Fruit fly (Drosophila melanogaster) whole organism, embryonic: ENCODE results near the gene Cyp313a1.

Experiments
- Blimp-1 ChIP-seq: fragments of 200-800 bp; sonication (Bioruptor generic); optimal IDR thresholded peaks from 3 replicates; lab custom pipeline; 2018; ENCODE audit warnings: missing biosample characterization, missing genetic modification characterization, mild to moderate bottlenecking, moderate library complexity, missing genetic modification reagents
- CG10431 ChIP-seq: fragments of 200-800 bp; sonication (Bioruptor generic); optimal IDR thresholded peaks from 3 replicates; lab custom pipeline; 2018; ENCODE audit warnings: missing biosample characterization, mild to moderate bottlenecking, missing genetic modification characterization
- CG11695 ChIP-seq: fragments of 200-800 bp; sonication (Bioruptor generic); IDR thresholded peaks from 3 replicates; pipeline ENCODE4 v1.3.6; 2022; ENCODE audit warnings: missing biosample characterization, missing genetic modification characterization
- CG12071 ChIP-seq: fragments of 200-800 bp; sonication (Bioruptor generic); optimal IDR thresholded peaks from 3 replicates; lab custom pipeline; 2018; ENCODE audit warnings: missing biosample characterization, mild to moderate bottlenecking, missing genetic modification characterization
- CG12299 ChIP-seq: fragments of 200-800 bp; sonication (Bioruptor generic); optimal IDR thresholded peaks from 2 replicates; lab custom pipeline; 2018; ENCODE audit warnings: missing biosample characterization, mild to moderate bottlenecking, missing genetic modification characterization
- CG15073 ChIP-seq: fragments of 200-800 bp; sonication (Bioruptor generic); optimal IDR thresholded peaks from 2 replicates; lab custom pipeline; 2016; ENCODE audit warnings: missing biosample characterization, missing genetic modification characterization
- CG16863 ChIP-seq: fragments of 200-800 bp; sonication (Bioruptor generic); optimal IDR thresholded peaks from 3 replicates; lab custom pipeline; 2016; ENCODE audit warnings: missing biosample characterization, missing genetic modification characterization
- CG17361 ChIP-seq: fragments of 200-800 bp; sonication (Bioruptor generic); IDR thresholded peaks from 3 replicates; pipeline ENCODE4 v1.3.6; 2022; ENCODE audit warnings: missing biosample characterization, missing genetic modification characterization
- CG17385 ChIP-seq: fragments of 200-800 bp; sonication (Bioruptor generic); optimal IDR thresholded peaks from 3 replicates; lab custom pipeline; 2018; ENCODE audit warnings: missing biosample characterization, mild to moderate bottlenecking, missing genetic modification characterization
- CG17829 ChIP-seq: fragments of 200-800 bp; optimal IDR thresholded peaks from 2 replicates; lab custom pipeline; 2019; ENCODE audit warnings: missing biosample characterization, mild to moderate bottlenecking, missing genetic modification characterization, moderate library complexity
- CG2875 ChIP-seq: fragments of 200-800 bp; sonication (Bioruptor generic); optimal IDR thresholded peaks from 2 replicates; lab custom pipeline; 2017; ENCODE audit warnings: missing biosample characterization, mild to moderate bottlenecking, missing genetic modification characterization, missing genetic modification reagents
- CG2889 ChIP-seq: fragments of 200-800 bp; sonication (Bioruptor generic); IDR thresholded peaks from 3 replicates; pipeline ENCODE4 v1.3.6; 2022; ENCODE audit warnings: missing biosample characterization, missing genetic modification characterization
- CG30403 ChIP-seq: fragments of 200-800 bp; sonication (Bioruptor generic); optimal IDR thresholded peaks from 3 replicates; lab custom pipeline; 2016; ENCODE audit warnings: missing biosample characterization, missing genetic modification characterization
- CG31365 ChIP-seq: fragments of 200-800 bp; sonication (Bioruptor generic); optimal IDR thresholded peaks from 2 replicates; lab custom pipeline; 2018; ENCODE audit warnings: missing biosample characterization, mild to moderate bottlenecking, missing genetic modification characterization
- CG32767 ChIP-seq: fragments of 200-800 bp; sonication (Bioruptor generic); IDR thresholded peaks from 2 replicates; pipeline ENCODE4 v1.3.6; 2022; ENCODE audit warnings: missing biosample characterization, missing genetic modification characterization
- CG32772 ChIP-seq: fragments of 200-800 bp; sonication (Bioruptor generic); IDR thresholded peaks from 2 replicates; pipeline ENCODE4 v1.3.6; 2022; ENCODE audit warnings: missing biosample characterization, missing genetic modification characterization
- CG34376 ChIP-seq: fragments of 200-800 bp; sonication (Bioruptor generic); optimal IDR thresholded peaks from 2 replicates; lab custom pipeline; 2018; ENCODE audit warnings: missing biosample characterization, mild to moderate bottlenecking, missing genetic modification characterization
- CG6254 ChIP-seq: fragments of 200-800 bp; sonication (Bioruptor generic); optimal IDR thresholded peaks from 3 replicates; lab custom pipeline; 2017; ENCODE audit warnings: mild to moderate bottlenecking, missing biosample characterization, missing genetic modification reagents, missing genetic modification characterization
- CG6765 ChIP-seq: fragments of 200-800 bp; sonication (Bioruptor generic); optimal IDR thresholded peaks from 3 replicates; lab custom pipeline; 2017; ENCODE audit warnings: missing biosample characterization, mild to moderate bottlenecking, missing genetic modification characterization
- CG7987 ChIP-seq: fragments of 200-800 bp; sonication (Bioruptor generic); optimal IDR thresholded peaks from 2 replicates; lab custom pipeline; 2018; ENCODE audit warnings: missing biosample characterization, mild to moderate bottlenecking, missing genetic modification characterization, moderate library complexity
- CG8089 ChIP-seq: fragments of 200-800 bp; sonication (Bioruptor generic); optimal IDR thresholded peaks from 3 replicates; lab custom pipeline; 2016; ENCODE audit warnings: missing biosample characterization, missing genetic modification characterization
- CG8765 ChIP-seq: fragments of 200-800 bp; sonication (Bioruptor generic); IDR thresholded peaks from 2 replicates; pipeline ENCODE4 v1.3.6; 2022; ENCODE audit warnings: missing biosample characterization, missing genetic modification characterization
- CG9437 ChIP-seq: fragments of 200-800 bp; sonication (Bioruptor generic); optimal IDR thresholded peaks from 2 replicates; lab custom pipeline; 2018; ENCODE audit warnings: missing biosample characterization, mild to moderate bottlenecking, missing genetic modification characterization
- CG9609 ChIP-seq: fragments of 200-800 bp; sonication (Bioruptor generic); optimal IDR thresholded peaks from 3 replicates; lab custom pipeline; 2016; ENCODE audit warnings: missing biosample characterization, missing genetic modification characterization
- Camta ChIP-seq: fragments of 200-800 bp; sonication (Bioruptor generic); optimal IDR thresholded peaks from 2 replicates; lab custom pipeline; 2016; ENCODE audit warnings: missing biosample characterization, missing genetic modification characterization
- Dip3 ChIP-seq: fragments of 200-800 bp; sonication (Bioruptor generic); optimal IDR thresholded peaks from 3 replicates; lab custom pipeline; 2016; ENCODE audit warnings: missing biosample characterization, missing genetic modification characterization
- Drgx ChIP-seq: fragments of 200-800 bp; sonication (Bioruptor generic); IDR thresholded peaks from 2 replicates; pipeline ENCODE4 v1.3.6; 2022; ENCODE audit warnings: missing biosample characterization, missing genetic modification characterization
- HHEX ChIP-seq: fragments of 200-800 bp; sonication (Bioruptor generic); optimal IDR thresholded peaks from 3 replicates; lab custom pipeline; 2017; ENCODE audit warnings: missing biosample characterization, mild to moderate bottlenecking, missing genetic modification characterization, missing genetic modification reagents
- Sin3A ChIP-seq: fragments of >200 bp; optimal IDR thresholded peaks from 2 replicates; lab custom pipeline; 2018
- Xbp1 ChIP-seq: fragments of 200-800 bp; sonication (Bioruptor generic); optimal IDR thresholded peaks from 3 replicates; lab custom pipeline; 2016; ENCODE audit warnings: missing biosample characterization, mild to moderate bottlenecking, missing genetic modification characterization
- Xrp1 ChIP-seq: fragments of 200-800 bp; sonication (Bioruptor generic); IDR thresholded peaks from 2 replicates; pipeline ENCODE4 v1.3.6; 2022; ENCODE audit warnings: missing biosample characterization, missing genetic modification characterization
- crp ChIP-seq, 2 experiments: fragments of 200-800 bp; sonication (Bioruptor generic); optimal IDR thresholded peaks; 2 replicates in 1 of 2; 3 replicates in 1 of 2; lab custom pipeline; 2017; ENCODE audit warnings: missing biosample characterization in 2 of 2, missing genetic modification characterization in 2 of 2, mild to moderate bottlenecking in 1 of 2, moderate library complexity in 1 of 2
- fd102C ChIP-seq: fragments of 200-800 bp; sonication (Bioruptor generic); optimal IDR thresholded peaks from 2 replicates; lab custom pipeline; 2018; ENCODE audit warnings: missing biosample characterization, mild to moderate bottlenecking, missing genetic modification characterization, moderate library complexity
- gce ChIP-seq: fragments of 200-800 bp; sonication (Bioruptor generic); IDR thresholded peaks from 3 replicates; pipeline ENCODE4 v1.3.6; 2022; ENCODE audit warnings: missing biosample characterization, missing genetic modification characterization
- gcm2 ChIP-seq: fragments of 200-800 bp; sonication (Bioruptor generic); optimal IDR thresholded peaks from 2 replicates; lab custom pipeline; 2016; ENCODE audit warnings: missing biosample characterization, missing genetic modification characterization
- hkb ChIP-seq, 2 experiments: fragments of 200-800 bp in 1 of 2; fragments of >200 bp in 1 of 2; sonication (Bioruptor generic) in 1 of 2; IDR thresholded peaks in 1 of 2; optimal IDR thresholded peaks in 1 of 2; 2 replicates each; pipeline versions ENCODE4 v1.3.6 to Lab custom; 2017 to 2022; ENCODE audit warnings: missing biosample characterization in 1 of 2, missing genetic modification characterization in 1 of 2
- klu ChIP-seq: fragments of 200-800 bp; sonication (Bioruptor generic); IDR thresholded peaks from 2 replicates; pipeline ENCODE4 v1.3.6; 2022; ENCODE audit warnings: missing biosample characterization, missing genetic modification characterization
- lbe ChIP-seq: fragments of 200-800 bp; sonication (Bioruptor generic); optimal IDR thresholded peaks from 2 replicates; lab custom pipeline; 2016; ENCODE audit warnings: missing biosample characterization, mild to moderate bottlenecking, missing genetic modification characterization
- mam ChIP-seq: fragments of 200-800 bp; sonication (Bioruptor generic); optimal IDR thresholded peaks from 3 replicates; lab custom pipeline; 2016; ENCODE audit warnings: missing biosample characterization, missing genetic modification characterization
- mld ChIP-seq: fragments of 200-800 bp; sonication (Bioruptor generic); IDR thresholded peaks from 3 replicates; pipeline ENCODE4 v1.3.6; 2022; ENCODE audit warnings: missing biosample characterization, missing genetic modification characterization; ENCODE audit not compliant: partially characterized antibody
- nerfin-2 ChIP-seq: fragments of 200-800 bp; sonication (Bioruptor generic); IDR thresholded peaks from 2 replicates; pipeline ENCODE4 v1.3.6; 2022; ENCODE audit warnings: missing biosample characterization, missing genetic modification characterization; ENCODE audit not compliant: partially characterized antibody
- pros ChIP-seq: fragments of 200-800 bp; sonication (Bioruptor generic); optimal IDR thresholded peaks from 3 replicates; lab custom pipeline; 2019; ENCODE audit warnings: missing biosample characterization, mild to moderate bottlenecking, missing genetic modification characterization, moderate library complexity
- repo ChIP-seq: fragments of 200-800 bp; sonication (Bioruptor generic); optimal IDR thresholded peaks from 2 replicates; lab custom pipeline; 2016; ENCODE audit warnings: missing biosample characterization, missing genetic modification characterization
- row ChIP-seq: fragments of 200-800 bp; sonication (Bioruptor generic); IDR thresholded peaks from 3 replicates; pipeline ENCODE4 v1.3.6; 2022; ENCODE audit warnings: missing biosample characterization, missing genetic modification characterization
- schlank ChIP-seq: fragments of 200-800 bp; sonication (Bioruptor generic); optimal IDR thresholded peaks from 2 replicates; lab custom pipeline; 2018; ENCODE audit warnings: missing biosample characterization, mild to moderate bottlenecking, missing genetic modification characterization
- twi ChIP-seq: fragments of 200-800 bp; optimal IDR thresholded peaks from 2 replicates; lab custom pipeline; 2019; ENCODE audit warnings: missing biosample characterization, mild to moderate bottlenecking, missing genetic modification characterization, moderate library complexity
- unc-4 ChIP-seq: fragments of 200-800 bp; sonication (Bioruptor generic); IDR thresholded peaks from 2 replicates; pipeline ENCODE4 v1.3.6; 2022; ENCODE audit warnings: missing biosample characterization, missing genetic modification characterization; ENCODE audit not compliant: partially characterized antibody
- wor ChIP-seq: fragments of 200-800 bp; sonication (Bioruptor generic); IDR thresholded peaks from 2 replicates; pipeline ENCODE4 v1.3.6; 2022; ENCODE audit warnings: missing biosample characterization, missing genetic modification characterization
- zen ChIP-seq: fragments of 200-800 bp; sonication (Bioruptor generic); optimal IDR thresholded peaks from 3 replicates; lab custom pipeline; 2018; ENCODE audit warnings: missing biosample characterization, mild to moderate bottlenecking, missing genetic modification characterization, moderate library complexity

Cyp313a1 gene

dm6 chr3R:14478438-14479033, 42.3 kb upstream of the Cyp313a1 start (continued):
- TF ChIP-seq CG32767 (GFP tag; lab: Robert Waterston, UW) (peak; percentile 79), CG8089 (no peak), CG12071 (GFP tag; lab: Kevin White, UChicago) (no peak), CG12299 (peak; percentile 72), repo (GFP tag; lab: Kevin White, UChicago) (no peak), CG7987 (GFP tag; lab: Kevin White, UChicago) (no peak), pros (GFP tag; lab: Kevin White, UChicago) (no peak), Xbp1 (GFP tag; lab: Kevin White, UChicago) (peak; percentile 74), HHEX (GFP tag; lab: Kevin White, UChicago) (peak; percentile 79), row (GFP tag; lab: Robert Waterston, UW) (peak; percentile 89), CG30403 (GFP tag; lab: Kevin White, UChicago) (peak; percentile 85), CG31365 (tag; lab: Kevin White, UChicago) (no peak), CG6765 (GFP tag; lab: Kevin White, UChicago) (peak; percentile 47), CG17385 (peak; percentile 69), zen (tag; lab: Kevin White, UChicago) (peak; percentile 48), CG9437 (GFP tag; lab: Kevin White, UChicago) (peak; percentile 71), nerfin-2 (GFP tag; lab: Robert Waterston, UW) (no peak), CG9609 (no peak), CG8765 (GFP tag; lab: Robert Waterston, UW) (0 out of 2 replicates have a peak, but pooled peaks have one; percentile 33), fd102C (GFP tag; lab: Kevin White, UChicago) (no peak), mld (GFP tag; lab: Robert Waterston, UW) (no peak), CG17829 (tag; lab: Kevin White, UChicago) (peak; percentile 93), CG2889 (GFP tag; lab: Robert Waterston, UW) (peak; percentile 45; the same call in 2 of the 3 replicates), gcm2 (GFP tag; lab: Kevin White, UChicago) (no peak), CG15073 (GFP tag; lab: Kevin White, UChicago) (no peak), CG6254 (GFP tag; lab: Kevin White, UChicago) (peak; percentile 74), CG34376 (no peak), klu (peak; percentile 50; the same call in 1 of the 2 replicates), lbe (GFP tag; lab: Kevin White, UChicago) (no peak), wor (GFP tag; lab: Robert Waterston, UW) (no peak), Blimp-1 (GFP tag; lab: Kevin White, UChicago) (peak; percentile 88), unc-4 (GFP tag; lab: Robert Waterston, UW) (no peak), CG2875 (GFP tag; lab: Kevin White, UChicago) (peak; percentile 34), crp (GFP tag; optimal IDR thresholded peaks at IDR 0.05; lab: Kevin White, UChicago) (peak in 1 of 2 experiments; percentile 14), twi (tag; lab: Kevin White, UChicago) (peak; percentile 45), hkb (optimal IDR thresholded peaks at IDR 0.05; lab: Kevin White, UChicago) (no peak), hkb (GFP tag; IDR thresholded peaks at IDR 0.05; lab: Robert Waterston, UW) (peak; percentile 76), CG11695 (GFP tag; lab: Robert Waterston, UW) (peak; percentile 80), CG16863 (peak; percentile 16), Camta (GFP tag; lab: Kevin White, UChicago) (peak; percentile 23), mam (GFP tag; lab: Kevin White, UChicago) (peak; percentile 0), Drgx (GFP tag; lab: Robert Waterston, UW) (no peak), schlank (tag; lab: Kevin White, UChicago) (no peak), Sin3A (lab: Kevin White, UChicago) (no peak), CG32772 (peak; percentile 79), CG17361 (GFP tag; lab: Robert Waterston, UW) (peak; percentile 94), Xrp1 (GFP tag; lab: Robert Waterston, UW) (peak; percentile 91), CG10431 (GFP tag; lab: Kevin White, UChicago) (no peak), gce (GFP tag; lab: Robert Waterston, UW) (0 out of 3 replicates have a peak, but pooled peaks have one; percentile 49), Dip3 (no peak)
